Fruit fly (Drosophila melanogaster): Measurements from ENCODE around the gene Atet.

Gene Atet

DNA sequence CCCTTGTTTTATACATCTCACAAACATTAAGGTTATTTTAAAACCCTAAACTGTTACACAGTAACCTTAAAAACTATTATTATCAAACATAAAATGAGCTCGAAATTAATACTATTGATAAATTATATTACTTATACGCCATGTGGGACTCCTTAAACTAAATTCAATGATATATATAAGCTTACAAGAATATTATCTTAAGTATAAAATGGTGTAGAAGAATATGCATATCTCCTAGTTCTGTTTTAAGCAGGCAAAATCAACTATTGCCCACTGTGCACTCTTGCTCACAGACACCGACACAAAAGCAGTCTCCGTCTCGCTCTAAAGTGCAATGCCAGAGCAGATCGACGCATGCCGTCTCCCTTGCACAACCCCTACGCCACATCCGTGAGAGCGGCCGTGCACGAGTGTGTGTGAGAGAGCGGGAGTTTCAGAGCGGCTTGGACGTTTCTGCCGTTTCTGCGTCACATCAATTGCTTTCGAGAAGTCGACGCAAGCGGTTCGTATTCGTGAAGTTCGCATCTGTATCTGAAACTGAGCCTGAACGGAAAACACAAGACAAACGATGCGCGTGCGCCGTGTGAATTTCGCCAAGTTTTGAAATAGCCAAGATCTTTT is 37.9 kb downstream of the Atet start (continued):
- peak; percentile 63 for TF ChIP-seq bbx (GFP tag; IDR thresholded peaks at IDR 0.05; ENCODE audit: partially characterized antibody)
- no peak for TF ChIP-seq zf30C (GFP tag; optimal IDR thresholded peaks at IDR 0.05)
- peak; percentile 23 to 67 for TF ChIP-seq tll (GFP tag; optimal IDR thresholded peaks at IDR 0.05)
- TF ChIP-seq CG8290 (GFP tag; optimal IDR thresholded peaks at IDR 0.05), result peak; percentile 28
- peak; percentile 11 to 57 for TF ChIP-seq CG8290 (tag; optimal IDR thresholded peaks at IDR 0.05)
- peak; percentile 24 for TF ChIP-seq CG15011 (GFP tag; optimal IDR thresholded peaks at IDR 0.05)
- peak; percentile 87; the same call in 2 of the 3 replicates for TF ChIP-seq CG17361 (GFP tag; IDR thresholded peaks at IDR 0.05)
- peak; percentile 77 for TF ChIP-seq D (optimal IDR thresholded peaks at IDR 0.05)
- TF ChIP-seq D (GFP tag; optimal IDR thresholded peaks at IDR 0.05), result peak; percentile 75
- TF ChIP-seq jing (GFP tag; optimal IDR thresholded peaks at IDR 0.05), result no peak
- no peak for TF ChIP-seq sens-2 (GFP tag; IDR thresholded peaks at IDR 0.05)
- no peak for TF ChIP-seq D19B (GFP tag; optimal IDR thresholded peaks at IDR 0.05)
- peak; percentile 46 for TF ChIP-seq CG18619 (GFP tag; optimal IDR thresholded peaks at IDR 0.05)
- TF ChIP-seq ac (GFP tag; optimal IDR thresholded peaks at IDR 0.05), result peak; percentile 69
- TF ChIP-seq klu (GFP tag; IDR thresholded peaks at IDR 0.05), result no peak
- peak; percentile 56 for TF ChIP-seq Ptx1 (GFP tag; IDR thresholded peaks at IDR 0.05)
- peak; percentile 6 for TF ChIP-seq da (GFP tag; optimal IDR thresholded peaks at IDR 0.05)
- TF ChIP-seq lmd (GFP tag; IDR thresholded peaks at IDR 0.05), result peak; percentile 47; the same call in 1 of the 2 replicates
- TF ChIP-seq NfI (GFP tag; optimal IDR thresholded peaks at IDR 0.05), result peak; percentile 3
- TF ChIP-seq tna (GFP tag; IDR thresholded peaks at IDR 0.05; ENCODE audit: partially characterized antibody), result 0 out of 2 replicates have a peak, but pooled peaks have one; percentile 17
- TF ChIP-seq Blimp-1 (GFP tag; optimal IDR thresholded peaks at IDR 0.05), result peak; percentile 59
- peak; percentile 44 for TF ChIP-seq ash1 (GFP tag; optimal IDR thresholded peaks at IDR 0.05)
- 0 out of 3 replicates have a peak, but pooled peaks have one; percentile 15 for TF ChIP-seq CG11093 (GFP tag; IDR thresholded peaks at IDR 0.05)
- peak; percentile 15 for TF ChIP-seq stwl (tag; optimal IDR thresholded peaks at IDR 0.05)
- peak; percentile 14 to 72 for TF ChIP-seq bsh (GFP tag; optimal IDR thresholded peaks at IDR 0.05)
- peak; percentile 11; the same call in 1 of the 2 replicates for TF ChIP-seq CG10366 (GFP tag; IDR thresholded peaks at IDR 0.05)
- no peak for TF ChIP-seq CG16779 (GFP tag; IDR thresholded peaks at IDR 0.05)
- 0 out of 2 replicates have a peak, but pooled peaks have one; percentile 41 for TF ChIP-seq CG42726 (GFP tag; IDR thresholded peaks at IDR 0.05; ENCODE audit: partially characterized antibody)
- peak; percentile 19; the same call in 1 of the 3 replicates for TF ChIP-seq Doc3 (GFP tag; IDR thresholded peaks at IDR 0.05; ENCODE audit: partially characterized antibody)
- no peak for TF ChIP-seq Bteb2 (GFP tag; optimal IDR thresholded peaks at IDR 0.05)
- no peak for TF ChIP-seq Nf-YA (GFP tag; IDR thresholded peaks at IDR 0.05)
- no peak for TF ChIP-seq disco-r (GFP tag; optimal IDR thresholded peaks at IDR 0.05)
- no peak for TF ChIP-seq Hand (GFP tag; optimal IDR thresholded peaks at IDR 0.05)
- no peak for TF ChIP-seq prd (optimal IDR thresholded peaks at IDR 0.05)
- peak; percentile 65; the same call in 2 of the 3 replicates for TF ChIP-seq prd (GFP tag; IDR thresholded peaks at IDR 0.05)
- no peak for TF ChIP-seq Ets97D (GFP tag; optimal IDR thresholded peaks at IDR 0.05)
- TF ChIP-seq Max (GFP tag; optimal IDR thresholded peaks at IDR 0.05), result peak; percentile 13
- TF ChIP-seq CG8765 (GFP tag; IDR thresholded peaks at IDR 0.05), result peak; percentile 47; the same call in 1 of the 2 replicates
- peak; percentile 64 for TF ChIP-seq Xrp1 (GFP tag; IDR thresholded peaks at IDR 0.05)
- no peak; the same call in 1 of the 2 replicates for TF ChIP-seq E2f1 (GFP tag; IDR thresholded peaks at IDR 0.05)
- TF ChIP-seq Hr3 (GFP tag; optimal IDR thresholded peaks at IDR 0.05), result peak; percentile 50
- peak; percentile 33; the same call in 1 of the 2 replicates for TF ChIP-seq Awh (GFP tag; IDR thresholded peaks at IDR 0.05)
- no peak for TF ChIP-seq ro (GFP tag; IDR thresholded peaks at IDR 0.05)
- no peak for TF ChIP-seq CG13123 (GFP tag; optimal IDR thresholded peaks at IDR 0.05)
- TF ChIP-seq CG3838 (GFP tag; optimal IDR thresholded peaks at IDR 0.05), result no peak
- TF ChIP-seq kni (GFP tag; optimal IDR thresholded peaks at IDR 0.05), result peak; percentile 90
- peak; percentile 64 for TF ChIP-seq CG8359 (GFP tag; optimal IDR thresholded peaks at IDR 0.05; ENCODE audit: borderline replicate concordance)
- TF ChIP-seq Dfd (GFP tag; optimal IDR thresholded peaks at IDR 0.05), result no peak

All from whole organism, embryonic.